Worm (Caenorhabditis elegans) whole organism, mixed stage, embryonic: ENCODE results near the gene prmt-5.
A peak's percentile ranks its signal among the peaks of the same experiment; 100 is the strongest.

Source experiments
- bed-3 ChIP-seq: fragments of 200-800 bp; sonication (Bioruptor generic); optimal IDR thresholded peaks from 3 replicates; lab custom pipeline; 2018; ENCODE audit warnings: mild to moderate bottlenecking, missing genetic modification characterization, moderate library complexity, missing compliant biosample characterization
- blmp-1 ChIP-seq: fragments of 150-350 bp; optimal IDR thresholded peaks from 2 replicates; lab custom pipeline; 2014; ENCODE audit warnings: missing biosample characterization, missing genetic modification characterization
- ceh-43 ChIP-seq: fragments of 200-800 bp; sonication (Bioruptor generic); optimal IDR thresholded peaks from 2 replicates; lab custom pipeline; 2018; ENCODE audit warnings: mild to moderate bottlenecking, missing genetic modification characterization, moderate library complexity, missing compliant biosample characterization
- ceh-83 ChIP-seq: fragments of 200-800 bp; sonication (Bioruptor generic); optimal IDR thresholded peaks from 2 replicates; lab custom pipeline; 2018; ENCODE audit warnings: mild to moderate bottlenecking, missing genetic modification characterization, missing compliant biosample characterization
- ces-1 ChIP-seq: fragments of 150-350 bp; optimal IDR thresholded peaks from 2 replicates; lab custom pipeline; 2014; ENCODE audit warnings: missing biosample characterization, missing genetic modification reagents, missing genetic modification characterization
- cnd-1 ChIP-seq: fragments of 200-800 bp; sonication (Bioruptor generic); optimal IDR thresholded peaks from 2 replicates; lab custom pipeline; 2018; ENCODE audit warnings: mild to moderate bottlenecking, missing genetic modification characterization, missing compliant biosample characterization
- drap-1 ChIP-seq: fragments of 200-800 bp; sonication (Bioruptor generic); optimal IDR thresholded peaks from 3 replicates; lab custom pipeline; 2018; ENCODE audit warnings: mild to moderate bottlenecking, missing genetic modification characterization, missing compliant biosample characterization
- elt-3 ChIP-seq: fragments of 150-350 bp; optimal IDR thresholded peaks from 2 replicates; lab custom pipeline; 2014; ENCODE audit warnings: missing biosample characterization, missing genetic modification characterization
- flh-1 ChIP-seq: fragments of 200-800 bp; sonication (Bioruptor generic); optimal IDR thresholded peaks from 2 replicates; lab custom pipeline; 2018; ENCODE audit warnings: mild to moderate bottlenecking, missing genetic modification characterization, moderate library complexity, missing compliant biosample characterization
- ham-2 ChIP-seq: fragments of 200-800 bp; sonication (Bioruptor generic); optimal IDR thresholded peaks from 2 replicates; lab custom pipeline; 2018; ENCODE audit warnings: mild to moderate bottlenecking, missing genetic modification characterization, missing compliant biosample characterization
- hlh-1 ChIP-seq: fragments of 150-350 bp; optimal IDR thresholded peaks from 2 replicates; lab custom pipeline; 2014; ENCODE audit warnings: missing biosample characterization, missing genetic modification reagents, missing genetic modification characterization
- lin-13 ChIP-seq: fragments of 150-350 bp; optimal IDR thresholded peaks from 2 replicates; lab custom pipeline; 2014; ENCODE audit warnings: missing biosample characterization, missing genetic modification characterization
- lsy-2 ChIP-seq: fragments of 150-350 bp; optimal IDR thresholded peaks from 2 replicates; lab custom pipeline; 2014; ENCODE audit warnings: missing biosample characterization, missing genetic modification characterization
- mab-5 ChIP-seq: fragments of 150-350 bp; optimal IDR thresholded peaks from 2 replicates; lab custom pipeline; 2014; ENCODE audit warnings: missing biosample characterization, missing genetic modification characterization
- mep-1 ChIP-seq: fragments of 150-350 bp; optimal IDR thresholded peaks from 2 replicates; lab custom pipeline; 2017; ENCODE audit warnings: missing biosample characterization, missing genetic modification reagents, missing genetic modification characterization, inconsistent platforms
- mls-2 ChIP-seq: sonication (generic microtip); optimal IDR thresholded peaks from 2 replicates; lab custom pipeline; 2016; ENCODE audit warnings: mild to moderate bottlenecking, missing genetic modification characterization, moderate library complexity, missing compliant biosample characterization
- nhr-12 ChIP-seq: fragments of 150-350 bp; optimal IDR thresholded peaks from 2 replicates; lab custom pipeline; 2014; ENCODE audit warnings: missing biosample characterization, missing genetic modification characterization
- nhr-2 ChIP-seq: fragments of 150-350 bp; optimal IDR thresholded peaks from 2 replicates; lab custom pipeline; 2014; ENCODE audit warnings: missing biosample characterization, missing genetic modification characterization
- nhr-237 ChIP-seq: fragments of 150-350 bp; optimal IDR thresholded peaks from 2 replicates; lab custom pipeline; 2014; ENCODE audit warnings: missing biosample characterization, missing genetic modification characterization
- nhr-28 ChIP-seq: fragments of 150-350 bp; optimal IDR thresholded peaks from 2 replicates; lab custom pipeline; 2014; ENCODE audit warnings: missing biosample characterization, missing genetic modification characterization
- nhr-76 ChIP-seq: sonication (generic microtip); optimal IDR thresholded peaks from 2 replicates; lab custom pipeline; 2017; ENCODE audit warnings: missing biosample characterization, missing genetic modification characterization
- pha-4 ChIP-seq: fragments of 150-350 bp; optimal IDR thresholded peaks from 2 replicates; lab custom pipeline; 2018; ENCODE audit warnings: missing biosample characterization, missing genetic modification reagents, missing genetic modification characterization
- sem-2 ChIP-seq: fragments of 200-800 bp; sonication (Bioruptor generic); optimal IDR thresholded peaks from 2 replicates; lab custom pipeline; 2018; ENCODE audit warnings: mild to moderate bottlenecking, missing genetic modification characterization, missing compliant biosample characterization
- snpc-4 ChIP-seq: fragments of 150-350 bp; optimal IDR thresholded peaks from 2 replicates; lab custom pipeline; 2014; ENCODE audit warnings: missing biosample characterization, missing genetic modification characterization
- sptf-1 ChIP-seq: sonication (generic microtip); optimal IDR thresholded peaks from 2 replicates; lab custom pipeline; 2017; ENCODE audit warnings: mild to moderate bottlenecking, missing genetic modification characterization, moderate library complexity, missing compliant biosample characterization
- tbx-8 ChIP-seq: fragments of 200-800 bp; sonication (Bioruptor generic); optimal IDR thresholded peaks from 2 replicates; lab custom pipeline; 2018; ENCODE audit warnings: mild to moderate bottlenecking, missing genetic modification characterization, moderate library complexity, missing compliant biosample characterization
- unc-120 ChIP-seq: sonication (generic microtip); optimal IDR thresholded peaks from 2 replicates; lab custom pipeline; 2017; ENCODE audit warnings: missing genetic modification characterization, missing compliant biosample characterization; ENCODE audit not compliant: poor library complexity, severe bottlenecking
- unc-39 ChIP-seq: fragments of 150-350 bp; optimal IDR thresholded peaks from 2 replicates; lab custom pipeline; 2014; ENCODE audit warnings: missing biosample characterization, missing genetic modification characterization
- unc-62 ChIP-seq: fragments of 150-350 bp; optimal IDR thresholded peaks from 2 replicates; lab custom pipeline; 2014; ENCODE audit warnings: missing biosample characterization, missing genetic modification reagents, missing genetic modification characterization
- zip-8 ChIP-seq: fragments of 150-350 bp; optimal IDR thresholded peaks from 2 replicates; lab custom pipeline; 2014; ENCODE audit warnings: missing biosample characterization, missing genetic modification characterization

The prmt-5 gene

DNA sequence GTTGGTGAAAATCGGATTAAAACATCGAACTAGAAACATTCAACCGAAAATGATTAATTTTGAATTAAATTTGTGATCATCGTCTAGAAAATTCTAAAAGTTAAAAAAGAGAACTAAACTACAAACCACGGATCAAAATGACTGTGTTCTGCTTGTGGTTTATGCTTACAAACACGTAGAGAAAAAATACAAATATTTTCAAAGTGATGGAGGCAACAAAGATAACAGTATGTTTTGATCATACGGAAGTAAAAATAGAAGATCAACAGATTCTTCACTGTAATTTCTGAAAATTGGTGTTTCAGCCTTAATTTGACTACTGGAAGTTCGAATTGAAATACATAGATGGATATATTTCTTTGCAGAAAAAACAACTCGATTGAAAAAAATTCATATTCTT is 27.0 kb upstream of the prmt-5 start:
- TF ChIP-seq drap-1 (GFP tag; lab: Kevin White, UChicago) (no peak), cnd-1 (tag; lab: Kevin White, UChicago) (no peak), nhr-28 (tag; lab: Kevin White, UChicago) (no peak), snpc-4 (tag; lab: Kevin White, UChicago) (no peak), lsy-2 (tag; lab: Kevin White, UChicago) (no peak), ceh-43 (GFP tag; lab: Kevin White, UChicago) (no peak), nhr-237 (no peak), hlh-1 (no peak), ces-1 (GFP tag; lab: Kevin White, UChicago) (no peak), nhr-76 (tag; lab: Kevin White, UChicago) (no peak)

- TF ChIP-seq pha-4 (tag; lab: Kevin White, UChicago) = no peak
Observed at ce11 chrIII:5206861-5207414, 23.4 kb upstream of the prmt-5 start, which contains the start of gene morc-1. Gene morc-1, minus strand, starts transcription at chrIII:5206911.

DNA sequence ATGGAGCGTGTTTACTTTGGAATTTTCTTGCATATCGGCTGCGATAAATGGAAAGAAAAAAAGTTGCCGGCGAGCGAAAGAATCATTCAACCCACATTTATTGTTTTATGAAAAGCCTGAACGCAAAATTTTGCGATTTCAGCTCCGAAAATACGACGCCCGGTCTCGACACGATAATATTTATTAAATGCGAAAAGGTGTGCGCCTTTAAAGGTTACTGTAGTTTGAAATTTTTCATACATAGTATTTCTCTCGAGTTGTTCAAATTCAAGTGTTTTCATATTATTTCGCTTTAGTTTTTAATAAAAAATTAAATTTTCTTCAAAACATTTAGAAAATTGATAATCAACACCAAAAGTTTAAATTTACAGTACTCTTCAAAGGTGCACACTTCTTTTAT is 21.4 kb upstream of the prmt-5 start, which contains the start of gene syx-16:
syx-16 (minus strand) TSS at position 118 of the 400 bp plus-strand sequence.
- TF ChIP-seq mep-1 (no peak), sem-2 (no peak), ces-1 (GFP tag; lab: Kevin White, UChicago) (no peak), ceh-43 (GFP tag; lab: Kevin White, UChicago) (no peak), drap-1 (GFP tag; lab: Kevin White, UChicago) (no peak), mls-2 (no peak), ceh-83 (GFP tag; lab: Kevin White, UChicago) (no peak), nhr-76 (tag; lab: Kevin White, UChicago) (no peak), cnd-1 (tag; lab: Kevin White, UChicago) (no peak), unc-62 (GFP tag; lab: Kevin White, UChicago) (no peak), sptf-1 (tag; lab: Kevin White, UChicago) (no peak), elt-3 (tag; lab: Kevin White, UChicago) (no peak)

DNA sequence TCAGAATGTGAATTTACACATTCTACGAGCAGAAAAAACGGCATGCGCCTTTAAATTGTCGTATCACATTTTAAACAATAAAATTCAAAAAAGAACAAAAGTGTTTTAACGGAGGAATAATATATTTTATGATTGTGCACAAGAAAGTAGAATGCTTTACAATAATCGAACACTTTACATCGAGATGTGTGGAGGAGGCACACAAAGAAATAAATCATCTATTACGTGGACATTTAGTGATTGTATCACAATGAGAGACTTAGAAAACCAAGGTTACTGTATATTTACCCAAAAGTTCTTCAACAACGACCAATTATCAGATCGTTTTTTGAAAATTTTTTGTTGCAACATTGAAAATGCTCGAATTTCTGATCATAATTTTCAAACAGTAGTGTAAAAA is 20.1 kb upstream of the prmt-5 start:
- no peak for TF ChIP-seq lin-13 (tag; lab: Kevin White, UChicago)
- no peak for TF ChIP-seq cnd-1 (tag; lab: Kevin White, UChicago)
- no peak for TF ChIP-seq ceh-83 (GFP tag; lab: Kevin White, UChicago)
- no peak for TF ChIP-seq bed-3 (GFP tag; lab: Kevin White, UChicago)
- TF ChIP-seq unc-39 (tag; lab: Kevin White, UChicago) = no peak
- peak; percentile 53 for TF ChIP-seq mab-5 (tag; lab: Kevin White, UChicago)
- peak; percentile 25 for TF ChIP-seq unc-62 (GFP tag; lab: Kevin White, UChicago)

ce11 chrIII:5211137-5211648 is 19.2 kb upstream of the prmt-5 start:
- peak; percentile 85 for TF ChIP-seq cnd-1 (tag; lab: Kevin White, UChicago)
- TF ChIP-seq flh-1 (GFP tag; lab: Kevin White, UChicago) = peak; percentile 45
- peak; percentile 85 for TF ChIP-seq sptf-1 (tag; lab: Kevin White, UChicago)
- TF ChIP-seq unc-120 = peak; percentile 46
- peak; percentile 88 for TF ChIP-seq ceh-83 (GFP tag; lab: Kevin White, UChicago)
- peak; percentile 60 for TF ChIP-seq ceh-43 (GFP tag; lab: Kevin White, UChicago)
- peak; percentile 75 for TF ChIP-seq ham-2 (GFP tag; lab: Kevin White, UChicago)
- TF ChIP-seq nhr-2 (tag; lab: Kevin White, UChicago) = peak; percentile 46
- peak; percentile 15 for TF ChIP-seq nhr-12 (tag; lab: Kevin White, UChicago)
- peak; percentile 58 for TF ChIP-seq bed-3 (GFP tag; lab: Kevin White, UChicago)
- peak; percentile 7 for TF ChIP-seq tbx-8
- peak; percentile 0 for TF ChIP-seq mep-1

DNA sequence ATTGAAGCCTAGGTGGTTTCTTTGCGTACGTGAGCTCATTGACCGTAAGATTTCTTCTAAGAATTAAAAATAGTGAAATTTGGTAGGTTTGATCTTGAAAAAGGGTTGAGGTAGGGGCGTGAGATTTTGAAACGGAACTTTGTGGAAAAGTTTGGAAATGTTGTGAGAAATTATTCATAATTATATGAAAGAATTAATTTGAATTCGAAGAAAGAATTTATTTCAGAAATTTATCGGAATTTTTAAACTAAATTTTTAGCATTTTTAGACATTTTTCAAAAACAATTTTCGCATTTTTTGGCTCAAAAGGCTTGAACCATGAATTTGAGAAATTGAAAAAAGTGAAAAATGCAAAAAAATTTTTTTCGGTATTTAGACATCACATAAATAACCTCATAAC is 16.2 kb upstream of the prmt-5 start:
- TF ChIP-seq mls-2 = no peak
- no peak for TF ChIP-seq nhr-12 (tag; lab: Kevin White, UChicago)
- TF ChIP-seq elt-3 (tag; lab: Kevin White, UChicago) = no peak
- no peak for TF ChIP-seq snpc-4 (tag; lab: Kevin White, UChicago)
- no peak for TF ChIP-seq sem-2
- no peak for TF ChIP-seq mep-1
- TF ChIP-seq flh-1 (GFP tag; lab: Kevin White, UChicago) = no peak
- TF ChIP-seq ceh-43 (GFP tag; lab: Kevin White, UChicago) = no peak
- TF ChIP-seq unc-39 (tag; lab: Kevin White, UChicago) = no peak
- no peak for TF ChIP-seq bed-3 (GFP tag; lab: Kevin White, UChicago)
- no peak for TF ChIP-seq blmp-1
- no peak for TF ChIP-seq tbx-8
- no peak for TF ChIP-seq hlh-1
- no peak for TF ChIP-seq zip-8
